Fruit fly (Drosophila melanogaster) whole organism, embryonic: ENCODE measurements around the gene COX7B.

ENCODE experiments used
- Adf1 ChIP-seq: fragments of 200-800 bp; sonication (Bioruptor generic); IDR thresholded peaks from 2 replicates; pipeline ENCODE4 v1.3.6; 2022; ENCODE audit warnings: missing biosample characterization, missing genetic modification characterization
- Bdp1 ChIP-seq: fragments of 200-800 bp; sonication (Bioruptor generic); optimal IDR thresholded peaks from 3 replicates; lab custom pipeline; 2016; ENCODE audit warnings: missing biosample characterization, missing genetic modification characterization
- Blimp-1 ChIP-seq: fragments of 200-800 bp; sonication (Bioruptor generic); optimal IDR thresholded peaks from 3 replicates; lab custom pipeline; 2018; ENCODE audit warnings: missing biosample characterization, missing genetic modification characterization, mild to moderate bottlenecking, moderate library complexity, missing genetic modification reagents
- C15 ChIP-seq: fragments of 200-800 bp; sonication (Bioruptor generic); IDR thresholded peaks from 3 replicates; pipeline ENCODE4 v1.3.6; 2022; ENCODE audit warnings: missing biosample characterization, missing genetic modification characterization
- CG10431 ChIP-seq: fragments of 200-800 bp; sonication (Bioruptor generic); optimal IDR thresholded peaks from 3 replicates; lab custom pipeline; 2018; ENCODE audit warnings: missing biosample characterization, mild to moderate bottlenecking, missing genetic modification characterization
- CG11085 ChIP-seq: fragments of 200-800 bp; sonication (Bioruptor generic); IDR thresholded peaks from 2 replicates; pipeline ENCODE4 v1.3.6; 2022; ENCODE audit warnings: missing biosample characterization, missing genetic modification characterization
- CG13287 ChIP-seq: fragments of 200-800 bp; sonication (Bioruptor generic); IDR thresholded peaks from 2 replicates; pipeline ENCODE4 v1.3.6; 2022; ENCODE audit warnings: missing biosample characterization, missing genetic modification characterization; ENCODE audit not compliant: partially characterized antibody
- CG14014 ChIP-seq: fragments of 200-800 bp; sonication (Bioruptor generic); IDR thresholded peaks from 2 replicates; pipeline ENCODE4 v1.3.6; 2022; ENCODE audit warnings: missing biosample characterization, missing genetic modification characterization
- CG15601 ChIP-seq: fragments of 200-800 bp; sonication (Bioruptor generic); optimal IDR thresholded peaks from 3 replicates; lab custom pipeline; 2019; ENCODE audit warnings: missing biosample characterization, mild to moderate bottlenecking, missing genetic modification characterization, moderate library complexity
- CG16863 ChIP-seq: fragments of 200-800 bp; sonication (Bioruptor generic); optimal IDR thresholded peaks from 3 replicates; lab custom pipeline; 2016; ENCODE audit warnings: missing biosample characterization, missing genetic modification characterization
- CG17328 ChIP-seq: fragments of 200-800 bp; sonication (Bioruptor generic); IDR thresholded peaks from 2 replicates; pipeline ENCODE4 v1.3.6; 2022; ENCODE audit warnings: missing biosample characterization, missing genetic modification characterization
- CG2889 ChIP-seq: fragments of 200-800 bp; sonication (Bioruptor generic); IDR thresholded peaks from 3 replicates; pipeline ENCODE4 v1.3.6; 2022; ENCODE audit warnings: missing biosample characterization, missing genetic modification characterization
- CG3065 ChIP-seq: fragments of 200-800 bp; sonication (Bioruptor generic); optimal IDR thresholded peaks from 2 replicates; lab custom pipeline; 2016; ENCODE audit warnings: missing biosample characterization, missing genetic modification characterization
- CG31441 ChIP-seq: fragments of 200-800 bp; sonication (Bioruptor generic); IDR thresholded peaks from 2 replicates; pipeline ENCODE4 v1.3.6; 2022; ENCODE audit warnings: missing biosample characterization, missing genetic modification characterization
- CG34224 ChIP-seq: fragments of 200-800 bp; sonication (Bioruptor generic); IDR thresholded peaks from 3 replicates; pipeline ENCODE4 v1.3.6; 2022; ENCODE audit warnings: missing biosample characterization, missing genetic modification characterization; ENCODE audit not compliant: partially characterized antibody
- CG4360 ChIP-seq: fragments of 200-800 bp; sonication (Bioruptor generic); IDR thresholded peaks from 2 replicates; pipeline ENCODE4 v1.3.6; 2022; ENCODE audit warnings: missing biosample characterization, missing genetic modification characterization
- CG5180 ChIP-seq: fragments of 200-800 bp; sonication (Bioruptor generic); optimal IDR thresholded peaks from 3 replicates; lab custom pipeline; 2017; ENCODE audit warnings: missing biosample characterization, missing genetic modification characterization, mild to moderate bottlenecking, moderate library complexity, missing genetic modification reagents
- CG7271 ChIP-seq: fragments of 200-800 bp; sonication (Bioruptor generic); optimal IDR thresholded peaks from 2 replicates; lab custom pipeline; 2018; ENCODE audit warnings: missing biosample characterization, mild to moderate bottlenecking, missing genetic modification characterization, moderate library complexity
- CG7839 ChIP-seq: fragments of 200-800 bp; sonication (Bioruptor generic); optimal IDR thresholded peaks from 3 replicates; lab custom pipeline; 2018; ENCODE audit warnings: missing biosample characterization, mild to moderate bottlenecking, missing genetic modification characterization, moderate library complexity
- CG8944 ChIP-seq: fragments of 200-800 bp; sonication (Bioruptor generic); optimal IDR thresholded peaks from 3 replicates; lab custom pipeline; 2016; ENCODE audit warnings: missing biosample characterization, missing genetic modification characterization
- Dll ChIP-seq: fragments of 200-800 bp; sonication (Bioruptor generic); IDR thresholded peaks from 4 replicates; pipeline ENCODE4 v1.3.6; 2022; ENCODE audit warnings: missing biosample characterization, missing genetic modification characterization; ENCODE audit not compliant: partially characterized antibody
- Doc3 ChIP-seq: fragments of 200-800 bp; sonication (Bioruptor generic); IDR thresholded peaks from 3 replicates; pipeline ENCODE4 v1.3.6; 2022; ENCODE audit warnings: missing biosample characterization, missing genetic modification characterization; ENCODE audit not compliant: partially characterized antibody
- Drgx ChIP-seq: fragments of 200-800 bp; sonication (Bioruptor generic); IDR thresholded peaks from 2 replicates; pipeline ENCODE4 v1.3.6; 2022; ENCODE audit warnings: missing biosample characterization, missing genetic modification characterization
- HLH54F ChIP-seq: fragments of 200-800 bp; sonication (Bioruptor generic); optimal IDR thresholded peaks from 3 replicates; lab custom pipeline; 2016; ENCODE audit warnings: missing biosample characterization, missing genetic modification characterization
- Max ChIP-seq: fragments of 200-800 bp; sonication (Bioruptor generic); optimal IDR thresholded peaks from 2 replicates; lab custom pipeline; 2016; ENCODE audit warnings: missing biosample characterization, mild to moderate bottlenecking, missing genetic modification characterization
- Nf-YC ChIP-seq: fragments of 200-800 bp; optimal IDR thresholded peaks from 3 replicates; lab custom pipeline; 2019; ENCODE audit warnings: missing biosample characterization, mild to moderate bottlenecking, missing genetic modification characterization, moderate library complexity
- Rx ChIP-seq: fragments of 200-800 bp; sonication (Bioruptor generic); IDR thresholded peaks from 2 replicates; pipeline ENCODE4 v1.3.6; 2022; ENCODE audit warnings: missing biosample characterization, missing genetic modification characterization
- Spps ChIP-seq: fragments of 200-800 bp; sonication (Bioruptor generic); optimal IDR thresholded peaks from 2 replicates; lab custom pipeline; 2018; ENCODE audit warnings: missing biosample characterization, mild to moderate bottlenecking, missing genetic modification characterization
- Stat92E ChIP-seq, 3 experiments: fragments of >200 bp in 2 of 3; fragments of 200-800 bp in 1 of 3; sonication (Bioruptor generic) in 1 of 3; optimal IDR thresholded peaks; 2 replicates each; lab custom pipeline; 2017 to 2019; ENCODE audit warnings: missing biosample characterization in 3 of 3, missing genetic modification characterization in 3 of 3, mild to moderate bottlenecking in 1 of 3, moderate library complexity in 1 of 3
- amos ChIP-seq: fragments of 200-800 bp; sonication (Bioruptor generic); IDR thresholded peaks from 2 replicates; pipeline ENCODE4 v1.3.6; 2022; ENCODE audit warnings: missing biosample characterization, missing genetic modification characterization; ENCODE audit not compliant: partially characterized antibody
- ash1 ChIP-seq: fragments of 200-800 bp; sonication (Bioruptor generic); optimal IDR thresholded peaks from 2 replicates; lab custom pipeline; 2018; ENCODE audit warnings: missing biosample characterization, mild to moderate bottlenecking, missing genetic modification characterization
- bbx ChIP-seq: fragments of 200-800 bp; sonication (Bioruptor generic); IDR thresholded peaks from 2 replicates; pipeline ENCODE4 v1.3.6; 2022; ENCODE audit warnings: missing biosample characterization, missing genetic modification characterization; ENCODE audit not compliant: partially characterized antibody
- bcd ChIP-seq: fragments of 200-800 bp; sonication (Bioruptor generic); optimal IDR thresholded peaks from 2 replicates; lab custom pipeline; 2017; ENCODE audit warnings: missing biosample characterization, mild to moderate bottlenecking, missing genetic modification characterization
- ems ChIP-seq: fragments of 200-800 bp; sonication (Bioruptor generic); optimal IDR thresholded peaks from 3 replicates; lab custom pipeline; 2016; ENCODE audit warnings: missing biosample characterization, missing genetic modification characterization
- esg ChIP-seq: fragments of 200-800 bp; sonication (Bioruptor generic); conservative IDR thresholded peaks from 2 replicates; pipeline ENCODE4 v1.3.6; 2022; ENCODE audit warnings: missing biosample characterization, missing genetic modification characterization
- ewg ChIP-seq: fragments of 200-800 bp; sonication (Bioruptor generic); optimal IDR thresholded peaks from 3 replicates; lab custom pipeline; 2017; ENCODE audit warnings: mild to moderate bottlenecking, missing biosample characterization, missing genetic modification reagents, missing genetic modification characterization
- fd96Cb ChIP-seq: fragments of 200-800 bp; sonication (Bioruptor generic); optimal IDR thresholded peaks from 2 replicates; lab custom pipeline; 2018; ENCODE audit warnings: missing biosample characterization, mild to moderate bottlenecking, missing genetic modification characterization, moderate library complexity
- gfzf ChIP-seq: fragments of 200-800 bp; sonication (Bioruptor generic); optimal IDR thresholded peaks from 2 replicates; lab custom pipeline; 2016; ENCODE audit warnings: missing biosample characterization, mild to moderate bottlenecking, missing genetic modification characterization, moderate library complexity
- ken ChIP-seq: fragments of 200-800 bp; sonication (Bioruptor generic); IDR thresholded peaks from 3 replicates; pipeline ENCODE4 v1.3.6; 2022; ENCODE audit warnings: missing biosample characterization, missing genetic modification characterization
- peb ChIP-seq: fragments of 200-800 bp; sonication (Bioruptor generic); IDR thresholded peaks from 2 replicates; pipeline ENCODE4 v1.3.6; 2022; ENCODE audit warnings: missing biosample characterization, missing genetic modification characterization
- pnt ChIP-seq: fragments of 200-800 bp; sonication (Bioruptor generic); optimal IDR thresholded peaks from 3 replicates; lab custom pipeline; 2016; ENCODE audit warnings: missing biosample characterization, missing genetic modification characterization
- rib ChIP-seq: fragments of 200-800 bp; sonication (Bioruptor generic); IDR thresholded peaks from 2 replicates; pipeline ENCODE4 v1.3.6; 2022; ENCODE audit warnings: missing biosample characterization, missing genetic modification characterization
- ro ChIP-seq: fragments of 200-800 bp; sonication (Bioruptor generic); IDR thresholded peaks from 2 replicates; pipeline ENCODE4 v1.3.6; 2022; ENCODE audit warnings: missing biosample characterization, missing genetic modification characterization
- salm ChIP-seq: fragments of 200-800 bp; sonication (Bioruptor generic); optimal IDR thresholded peaks from 2 replicates; lab custom pipeline; 2018; ENCODE audit warnings: missing biosample characterization, mild to moderate bottlenecking, missing genetic modification characterization
- sima ChIP-seq: fragments of 200-800 bp; sonication (Bioruptor generic); optimal IDR thresholded peaks from 2 replicates; lab custom pipeline; 2016; ENCODE audit warnings: missing biosample characterization, missing genetic modification characterization
- ssp ChIP-seq: fragments of 200-800 bp; sonication (Bioruptor generic); IDR thresholded peaks from 2 replicates; pipeline ENCODE4 v1.3.6; 2022; ENCODE audit warnings: missing biosample characterization, missing genetic modification characterization
- tin ChIP-seq: fragments of 200-800 bp; sonication (Bioruptor generic); optimal IDR thresholded peaks from 3 replicates; lab custom pipeline; 2016; ENCODE audit warnings: missing biosample characterization, missing genetic modification characterization
- tna ChIP-seq: fragments of 200-800 bp; sonication (Bioruptor generic); IDR thresholded peaks from 2 replicates; pipeline ENCODE4 v1.3.6; 2022; ENCODE audit warnings: missing biosample characterization, missing genetic modification characterization; ENCODE audit not compliant: partially characterized antibody
- z ChIP-seq: fragments of 200-800 bp; sonication (Bioruptor generic); IDR thresholded peaks from 3 replicates; pipeline ENCODE4 v1.3.6; 2022; ENCODE audit warnings: missing biosample characterization, missing genetic modification characterization
- zf30C ChIP-seq: fragments of 200-800 bp; sonication (Bioruptor generic); optimal IDR thresholded peaks from 3 replicates; lab custom pipeline; 2018; ENCODE audit warnings: missing biosample characterization, mild to moderate bottlenecking, missing genetic modification characterization

Gene COX7B

dm6 chr3L:17421319-17421718 lies 4.0 kb upstream of the COX7B start, which contains the start of gene blot (continued):
- TF ChIP-seq rib (GFP tag; lab: Robert Waterston, UW) (no peak), sima (GFP tag; lab: Kevin White, UChicago) (no peak), ewg (GFP tag; lab: Kevin White, UChicago) (no peak), peb (GFP tag; lab: Robert Waterston, UW) (no peak), ash1 (GFP tag; lab: Kevin White, UChicago) (no peak), pnt (GFP tag; lab: Kevin White, UChicago) (no peak), z (GFP tag; lab: Robert Waterston, UW) (0 out of 3 replicates have a peak, but pooled peaks have one; percentile 34), Nf-YC (tag; lab: Kevin White, UChicago) (no peak), CG31441 (GFP tag; lab: Robert Waterston, UW) (no peak), amos (peak; percentile 13; the same call in 1 of the 2 replicates), ems (GFP tag; lab: Kevin White, UChicago) (no peak), Spps (tag; lab: Kevin White, UChicago) (no peak), Adf1 (GFP tag; lab: Robert Waterston, UW) (no peak), C15 (GFP tag; lab: Robert Waterston, UW) (no peak), Dll (GFP tag; lab: Robert Waterston, UW) (peak; percentile 25; the same call in 1 of the 4 replicates), bbx (peak; percentile 36; the same call in 1 of the 2 replicates), gfzf (GFP tag; lab: Kevin White, UChicago) (no peak), CG7839 (tag; lab: Kevin White, UChicago) (peak; percentile 0), Blimp-1 (GFP tag; lab: Kevin White, UChicago) (no peak), tna (GFP tag; lab: Robert Waterston, UW) (peak; percentile 19; the same call in 1 of the 2 replicates), ken (GFP tag; lab: Robert Waterston, UW) (peak; percentile 58; the same call in 1 of the 3 replicates), fd96Cb (tag; lab: Kevin White, UChicago) (no peak), CG14014 (peak; percentile 39; the same call in 1 of the 2 replicates), CG2889 (GFP tag; lab: Robert Waterston, UW) (no peak), HLH54F (GFP tag; lab: Kevin White, UChicago) (no peak), Rx (GFP tag; lab: Robert Waterston, UW) (no peak), CG3065 (GFP tag; lab: Kevin White, UChicago) (no peak), CG34224 (peak; percentile 23; the same call in 1 of the 3 replicates), ssp (GFP tag; lab: Robert Waterston, UW) (no peak), CG16863 (GFP tag; lab: Kevin White, UChicago) (no peak), Max (GFP tag; lab: Kevin White, UChicago) (no peak), tin (GFP tag; lab: Kevin White, UChicago) (no peak), CG4360 (GFP tag; lab: Robert Waterston, UW) (0 out of 2 replicates have a peak, but pooled peaks have one; percentile 26), CG15601 (tag; lab: Kevin White, UChicago) (no peak), CG7271 (tag; lab: Kevin White, UChicago) (no peak), esg (no peak), Bdp1 (no peak), ro (GFP tag; lab: Robert Waterston, UW) (no peak), Doc3 (GFP tag; lab: Robert Waterston, UW) (no peak), CG5180 (GFP tag; lab: Kevin White, UChicago) (peak; percentile 11), CG13287 (peak; percentile 36; the same call in 1 of the 2 replicates), Drgx (GFP tag; lab: Robert Waterston, UW) (peak; percentile 16; the same call in 1 of the 2 replicates), CG8944 (no peak), salm (tag; lab: Kevin White, UChicago) (no peak), CG10431 (GFP tag; lab: Kevin White, UChicago) (no peak), CG17328 (GFP tag; lab: Robert Waterston, UW) (0 out of 2 replicates have a peak, but pooled peaks have one; percentile 44), CG11085 (GFP tag; lab: Robert Waterston, UW) (no peak), bcd (no peak), Stat92E (GFP tag; optimal IDR thresholded peaks at IDR 0.05; lab: Kevin White, UChicago) (peak in 1 of 3 experiments; percentile 44), zf30C (no peak)
